Worm (Caenorhabditis elegans) whole organism, L4/young adult: ENCODE data around the gene T08B6.4.

ENCODE experiments used
- W03F9.2 ChIP-seq: fragments of 150-350 bp; optimal IDR thresholded peaks from 2 replicates; lab custom pipeline; 2014; ENCODE audit warnings: missing biosample characterization, missing genetic modification characterization
- dao-5 ChIP-seq: sonication (generic microtip); optimal IDR thresholded peaks from 2 replicates; lab custom pipeline; 2016; ENCODE audit warnings: missing genotype, missing genetic modification characterization, moderate library complexity, missing compliant biosample characterization

DNA sequence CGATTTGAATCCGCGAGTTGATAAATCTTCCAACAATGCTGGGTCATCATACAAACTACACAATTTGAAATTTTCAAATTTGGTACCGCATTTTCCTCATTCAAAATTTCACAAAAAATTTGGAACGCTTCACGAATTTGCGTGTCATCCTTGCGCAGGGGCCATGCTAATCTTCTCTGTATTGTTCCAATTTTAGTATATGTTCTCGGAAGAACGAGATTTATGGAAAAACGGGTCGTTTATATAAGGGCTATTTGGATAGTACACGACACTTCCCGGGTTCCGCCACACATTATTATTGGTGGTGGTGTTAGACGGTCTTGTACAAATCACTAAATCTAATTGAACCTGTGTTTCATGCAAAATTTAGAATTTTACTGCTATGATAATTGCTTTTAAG is 20.1 kb upstream of the T08B6.4 start:
- no peak for TF ChIP-seq dao-5
- TF ChIP-seq W03F9.2 (tag; lab: Kevin White, UChicago) = no peak
